Worm (Caenorhabditis elegans) whole organism, late embryonic: ENCODE measurements around the gene deb-1.
A peak's percentile ranks its signal among the peaks of the same experiment; 100 is the strongest.

ENCODE experiments used
- ahr-1 ChIP-seq: sonication (generic microtip); optimal IDR thresholded peaks from 2 replicates; lab custom pipeline; 2016; ENCODE audit warnings: missing genetic modification characterization, missing compliant biosample characterization
- elt-2 ChIP-seq: sonication (generic microtip); optimal IDR thresholded peaks from 2 replicates; lab custom pipeline; 2016; ENCODE audit warnings: missing genetic modification reagents, missing genetic modification characterization, missing compliant biosample characterization
- gmeb-2 ChIP-seq: sonication (generic microtip); optimal IDR thresholded peaks from 2 replicates; lab custom pipeline; 2016; ENCODE audit warnings: missing genetic modification characterization, inconsistent platforms, missing compliant biosample characterization
- hlh-13 ChIP-seq: fragments of 200-800 bp; sonication (Bioruptor generic); optimal IDR thresholded peaks from 2 replicates; lab custom pipeline; 2018; ENCODE audit warnings: mild to moderate bottlenecking, missing genetic modification characterization, missing compliant biosample characterization
- nhr-11 ChIP-seq: fragments of 150-350 bp; optimal IDR thresholded peaks from 2 replicates; lab custom pipeline; 2014; ENCODE audit warnings: missing biosample characterization, missing genetic modification characterization
- pha-4 ChIP-seq: fragments of 150-350 bp; optimal IDR thresholded peaks from 2 replicates; lab custom pipeline; 2018; ENCODE audit warnings: missing biosample characterization, missing genetic modification reagents, missing genetic modification characterization
- sox-2 ChIP-seq: fragments of 200-800 bp; sonication (Bioruptor generic); IDR thresholded peaks from 2 replicates; pipeline ENCODE4 v1.3.6; 2022; ENCODE audit warnings: missing genetic modification reagents, missing genetic modification characterization, missing compliant biosample characterization
- unc-86 ChIP-seq: sonication (generic microtip); optimal IDR thresholded peaks from 2 replicates; lab custom pipeline; 2016; ENCODE audit warnings: missing genetic modification characterization, missing compliant biosample characterization
- ztf-16 ChIP-seq: sonication (generic microtip); optimal IDR thresholded peaks from 2 replicates; lab custom pipeline; 2017; ENCODE audit warnings: missing genetic modification characterization, missing compliant biosample characterization

DNA sequence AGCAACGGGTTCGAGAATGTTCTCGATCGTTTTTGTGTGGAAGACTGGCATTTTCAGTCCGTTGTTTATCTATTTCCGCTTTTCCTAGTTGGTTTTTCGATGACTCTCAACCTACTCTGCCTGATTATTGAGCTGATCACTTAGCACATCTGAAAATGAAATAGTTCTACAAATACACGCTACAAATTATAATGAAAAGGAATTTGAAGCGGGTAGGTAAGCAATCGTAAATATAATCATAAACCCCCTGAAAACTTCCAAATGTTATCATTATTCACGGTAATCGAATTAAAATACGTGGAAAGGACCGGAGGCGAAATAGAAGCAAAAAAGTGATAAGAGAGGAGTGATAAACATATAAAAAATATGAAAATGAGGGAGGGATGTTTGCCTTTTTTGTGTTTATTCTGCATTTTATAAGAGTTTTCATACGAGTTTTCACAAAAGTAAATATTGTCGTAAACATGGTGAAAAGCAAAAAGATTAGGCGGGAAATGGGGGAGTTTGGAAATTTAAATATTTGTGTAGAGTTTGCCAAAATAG is at the start of gene deb-1:
- no peak for TF ChIP-seq hlh-13
- peak; percentile 8 for TF ChIP-seq elt-2 (tag; lab: Kevin White, UChicago)
- no peak for TF ChIP-seq nhr-11 (tag; lab: Kevin White, UChicago)
- TF ChIP-seq pha-4 = no peak
- TF ChIP-seq ahr-1 (tag; lab: Kevin White, UChicago) = no peak
- no peak for TF ChIP-seq sox-2
- TF ChIP-seq gmeb-2 (tag; lab: Kevin White, UChicago) = no peak
- no peak for TF ChIP-seq ztf-16 (tag; lab: Kevin White, UChicago)
- TF ChIP-seq unc-86 (tag; lab: Kevin White, UChicago) = no peak
